In genomic region chr3R:11777058-11777457, dm6 we compare ENCODE assay signal across 1 fruit fly cellular context.
A peak's percentile ranks its signal among the peaks of the same experiment; 100 is the strongest.
TF ChIP-seq lines count a peak whose summit lies in the region.

No protein-coding gene starts in this region.

TF ChIP-seq in whole organism, embryonic, 481 proteins besides CTCF, POLR2A, EP300 and RAD21 (continued from another document and continues in another):
- TF ChIP-seq row (GFP tag; IDR thresholded peaks at IDR 0.05; lab: Robert Waterston, UW) (peak; percentile 62), CG2199 (GFP tag; IDR thresholded peaks at IDR 0.05; lab: Robert Waterston, UW) (peak; percentile 65; the same call in 2 of the 3 replicates), NC2β (GFP tag; optimal IDR thresholded peaks at IDR 0.05; lab: Kevin White, UChicago) (no peak), D19B (GFP tag; optimal IDR thresholded peaks at IDR 0.05; lab: Kevin White, UChicago) (no peak), CG15011 (GFP tag; optimal IDR thresholded peaks at IDR 0.05; lab: Kevin White, UChicago) (no peak), phol (tag; optimal IDR thresholded peaks at IDR 0.05; lab: Kevin White, UChicago) (no peak), fd102C (GFP tag; optimal IDR thresholded peaks at IDR 0.05; lab: Kevin White, UChicago) (no peak), CG14014 (GFP tag; IDR thresholded peaks at IDR 0.05; lab: Robert Waterston, UW) (no peak; the same call in 1 of the 2 replicates), lilli (GFP tag; optimal IDR thresholded peaks at IDR 0.05; lab: Kevin White, UChicago) (no peak), CG9817 (tag; optimal IDR thresholded peaks at IDR 0.05; lab: Kevin White, UChicago) (no peak), CG8359 (GFP tag; optimal IDR thresholded peaks at IDR 0.05; lab: Kevin White, UChicago; ENCODE audit: borderline replicate concordance) (no peak), Dll (GFP tag; IDR thresholded peaks at IDR 0.05; lab: Robert Waterston, UW; ENCODE audit: partially characterized antibody) (0 out of 4 replicates have a peak, but pooled peaks have one; percentile 43), Elba2 (GFP tag; optimal IDR thresholded peaks at IDR 0.05; lab: Kevin White, UChicago) (no peak), Kr (GFP tag; optimal IDR thresholded peaks at IDR 0.05; lab: Kevin White, UChicago) (no peak), ab (GFP tag; optimal IDR thresholded peaks at IDR 0.05; lab: Kevin White, UChicago) (no peak), hbn (GFP tag; IDR thresholded peaks at IDR 0.05; lab: Robert Waterston, UW; ENCODE audit: partially characterized antibody) (no peak), CG5245 (GFP tag; optimal IDR thresholded peaks at IDR 0.05; lab: Kevin White, UChicago) (no peak), CG33213 (GFP tag; optimal IDR thresholded peaks at IDR 0.05; lab: Kevin White, UChicago) (no peak), p53 (GFP tag; optimal IDR thresholded peaks at IDR 0.05; lab: Kevin White, UChicago) (no peak), CG17328 (GFP tag; IDR thresholded peaks at IDR 0.05; lab: Robert Waterston, UW) (no peak), Side (GFP tag; optimal IDR thresholded peaks at IDR 0.05; lab: Kevin White, UChicago) (no peak), CG12659 (GFP tag; optimal IDR thresholded peaks at IDR 0.05; lab: Kevin White, UChicago) (no peak), TFAM (GFP tag; optimal IDR thresholded peaks at IDR 0.05; lab: Kevin White, UChicago) (no peak), ap (GFP tag; IDR thresholded peaks at IDR 0.05; lab: Robert Waterston, UW) (no peak), CG8290 (GFP tag; optimal IDR thresholded peaks at IDR 0.05; lab: Kevin White, UChicago) (no peak), CG8290 (tag; optimal IDR thresholded peaks at IDR 0.05; lab: Kevin White, UChicago) (peak in 1 of 2 experiments; percentile 29), CG8944 (GFP tag; optimal IDR thresholded peaks at IDR 0.05; lab: Kevin White, UChicago) (no peak), CG10209 (GFP tag; optimal IDR thresholded peaks at IDR 0.05; lab: Kevin White, UChicago) (no peak), chinmo (GFP tag; IDR thresholded peaks at IDR 0.05; lab: Robert Waterston, UW; ENCODE audit: partially characterized antibody) (0 out of 4 replicates have a peak, but pooled peaks have one; percentile 42), Deaf1 (tag; optimal IDR thresholded peaks at IDR 0.05; lab: Kevin White, UChicago) (no peak), CG7556 (GFP tag; optimal IDR thresholded peaks at IDR 0.05; lab: Kevin White, UChicago) (no peak), HLH4C (GFP tag; IDR thresholded peaks at IDR 0.05; lab: Robert Waterston, UW; ENCODE audit: partially characterized antibody) (no peak), HLH54F (GFP tag; optimal IDR thresholded peaks at IDR 0.05; lab: Kevin White, UChicago) (no peak), bcd (GFP tag; optimal IDR thresholded peaks at IDR 0.05; lab: Kevin White, UChicago) (no peak), CG2116 (GFP tag; optimal IDR thresholded peaks at IDR 0.05; lab: Kevin White, UChicago) (no peak), CG3407 (GFP tag; optimal IDR thresholded peaks at IDR 0.05; lab: Kevin White, UChicago) (no peak), dmrt11E (tag; optimal IDR thresholded peaks at IDR 0.05; lab: Kevin White, UChicago) (no peak), Hr3 (GFP tag; optimal IDR thresholded peaks at IDR 0.05; lab: Kevin White, UChicago) (no peak), CG30431 (GFP tag; optimal IDR thresholded peaks at IDR 0.05; lab: Kevin White, UChicago) (no peak), CG15514 (GFP tag; optimal IDR thresholded peaks at IDR 0.05; lab: Kevin White, UChicago) (no peak), stc (GFP tag; IDR thresholded peaks at IDR 0.05; lab: Robert Waterston, UW) (no peak), toy (GFP tag; IDR thresholded peaks at IDR 0.05; lab: Robert Waterston, UW) (no peak), ewg (GFP tag; optimal IDR thresholded peaks at IDR 0.05; lab: Kevin White, UChicago) (no peak), scrt (GFP tag; optimal IDR thresholded peaks at IDR 0.05; lab: Kevin White, UChicago) (no peak), tap (tag; optimal IDR thresholded peaks at IDR 0.05; lab: Kevin White, UChicago) (no peak), sens (GFP tag; lab: Kevin White, UChicago) (peak; percentile 54), cato (GFP tag; optimal IDR thresholded peaks at IDR 0.05; lab: Kevin White, UChicago; ENCODE audit: borderline replicate concordance) (no peak), CG1529 (GFP tag; optimal IDR thresholded peaks at IDR 0.05; lab: Kevin White, UChicago) (no peak), Max (GFP tag; optimal IDR thresholded peaks at IDR 0.05; lab: Kevin White, UChicago) (no peak), CG15479 (GFP tag; optimal IDR thresholded peaks at IDR 0.05; lab: Kevin White, UChicago) (no peak), kni (GFP tag; optimal IDR thresholded peaks at IDR 0.05; lab: Kevin White, UChicago) (no peak), ato (GFP tag; IDR thresholded peaks at IDR 0.05; lab: Robert Waterston, UW; ENCODE audit: partially characterized antibody) (no peak), C15 (GFP tag; IDR thresholded peaks at IDR 0.05; lab: Robert Waterston, UW) (no peak), CG10267 (tag; optimal IDR thresholded peaks at IDR 0.05; lab: Kevin White, UChicago) (no peak), NfI (GFP tag; optimal IDR thresholded peaks at IDR 0.05; lab: Kevin White, UChicago) (no peak), sens-2 (GFP tag; IDR thresholded peaks at IDR 0.05; lab: Robert Waterston, UW) (no peak), CG3163 (GFP tag; optimal IDR thresholded peaks at IDR 0.05; lab: Kevin White, UChicago) (no peak), Pdp1 (GFP tag; optimal IDR thresholded peaks at IDR 0.05; lab: Kevin White, UChicago) (peak in 1 of 2 experiments; percentile 23), trh (GFP tag; optimal IDR thresholded peaks at IDR 0.05; lab: Kevin White, UChicago) (no peak), maf-S (GFP tag; optimal IDR thresholded peaks at IDR 0.05; lab: Kevin White, UChicago) (no peak), az2 (GFP tag; optimal IDR thresholded peaks at IDR 0.05; lab: Kevin White, UChicago) (no peak), pum (GFP tag; optimal IDR thresholded peaks at IDR 0.05; lab: Kevin White, UChicago) (no peak), Oaz (GFP tag; IDR thresholded peaks at IDR 0.05; lab: Robert Waterston, UW) (no peak), CG7987 (GFP tag; optimal IDR thresholded peaks at IDR 0.05; lab: Kevin White, UChicago) (no peak), PHDP (tag; optimal IDR thresholded peaks at IDR 0.05; lab: Kevin White, UChicago) (no peak), sima (GFP tag; optimal IDR thresholded peaks at IDR 0.05; lab: Kevin White, UChicago) (no peak), unpg (GFP tag; optimal IDR thresholded peaks at IDR 0.05; lab: Kevin White, UChicago) (no peak), al (GFP tag; IDR thresholded peaks at IDR 0.05; lab: Robert Waterston, UW) (no peak), CG13296 (GFP tag; optimal IDR thresholded peaks at IDR 0.05; lab: Kevin White, UChicago) (no peak), shn (GFP tag; optimal IDR thresholded peaks at IDR 0.05; lab: Kevin White, UChicago) (no peak), Chrac-16 (GFP tag; optimal IDR thresholded peaks at IDR 0.05; lab: Kevin White, UChicago) (no peak), caup (GFP tag; optimal IDR thresholded peaks at IDR 0.05; lab: Kevin White, UChicago; ENCODE audit: severe bottlenecking) (no peak), CG1647 (GFP tag; optimal IDR thresholded peaks at IDR 0.05; lab: Kevin White, UChicago) (no peak), wor (GFP tag; IDR thresholded peaks at IDR 0.05; lab: Robert Waterston, UW) (no peak), Sox100B (GFP tag; optimal IDR thresholded peaks at IDR 0.05; lab: Kevin White, UChicago) (no peak), tio (GFP tag; optimal IDR thresholded peaks at IDR 0.05; lab: Kevin White, UChicago) (no peak), CG7839 (tag; optimal IDR thresholded peaks at IDR 0.05; lab: Kevin White, UChicago) (peak; percentile 10), CG32772 (GFP tag; IDR thresholded peaks at IDR 0.05; lab: Robert Waterston, UW) (no peak), CG11398 (GFP tag; optimal IDR thresholded peaks at IDR 0.05; lab: Kevin White, UChicago) (no peak), ssp (GFP tag; IDR thresholded peaks at IDR 0.05; lab: Robert Waterston, UW) (no peak), CG4617 (GFP tag; optimal IDR thresholded peaks at IDR 0.05; lab: Kevin White, UChicago; ENCODE audit: borderline replicate concordance) (no peak), HLH3B (GFP tag; IDR thresholded peaks at IDR 0.05; lab: Robert Waterston, UW) (no peak), CG16863 (GFP tag; optimal IDR thresholded peaks at IDR 0.05; lab: Kevin White, UChicago) (no peak), E2f1 (GFP tag; IDR thresholded peaks at IDR 0.05; lab: Robert Waterston, UW) (no peak), z (GFP tag; IDR thresholded peaks at IDR 0.05; lab: Robert Waterston, UW) (no peak), salm (tag; optimal IDR thresholded peaks at IDR 0.05; lab: Kevin White, UChicago) (no peak), CG14965 (GFP tag; optimal IDR thresholded peaks at IDR 0.05; lab: Kevin White, UChicago; ENCODE audit: borderline replicate concordance) (no peak), pan (optimal IDR thresholded peaks at IDR 0.05; lab: Kevin White, UChicago) (no peak), pan (GFP tag; optimal IDR thresholded peaks at IDR 0.05 in 1 of 2, IDR thresholded peaks at IDR 0.05 in 1 of 2) (peak in 1 of 2 experiments; percentile 5), CG42726 (GFP tag; IDR thresholded peaks at IDR 0.05; lab: Robert Waterston, UW; ENCODE audit: partially characterized antibody) (no peak), jing (GFP tag; optimal IDR thresholded peaks at IDR 0.05; lab: Kevin White, UChicago) (no peak), zfh1 (GFP tag; IDR thresholded peaks at IDR 0.05; lab: Robert Waterston, UW) (no peak), vfl (GFP tag; optimal IDR thresholded peaks at IDR 0.05; lab: Kevin White, UChicago) (no peak), Six4 (GFP tag; optimal IDR thresholded peaks at IDR 0.05; lab: Kevin White, UChicago) (no peak), Hand (GFP tag; optimal IDR thresholded peaks at IDR 0.05; lab: Kevin White, UChicago) (no peak), hth (optimal IDR thresholded peaks at IDR 0.05; lab: Kevin White, UChicago) (no peak), jumu (GFP tag; optimal IDR thresholded peaks at IDR 0.05; lab: Kevin White, UChicago) (peak; percentile 0), CG10979 (tag; optimal IDR thresholded peaks at IDR 0.05; lab: Kevin White, UChicago) (peak; percentile 9), CG13894 (tag; optimal IDR thresholded peaks at IDR 0.05; lab: Kevin White, UChicago) (peak; percentile 20), CG7745 (tag; optimal IDR thresholded peaks at IDR 0.05; lab: Kevin White, UChicago) (no peak), CG1603 (tag; optimal IDR thresholded peaks at IDR 0.05; lab: Kevin White, UChicago) (peak; percentile 11), btn (GFP tag; optimal IDR thresholded peaks at IDR 0.05; lab: Kevin White, UChicago) (peak; percentile 4), Fer1 (GFP tag; optimal IDR thresholded peaks at IDR 0.05; lab: Kevin White, UChicago) (no peak), Taf1 (GFP tag; IDR thresholded peaks at IDR 0.05; lab: Robert Waterston, UW) (no peak), luna (GFP tag; optimal IDR thresholded peaks at IDR 0.05; lab: Kevin White, UChicago) (no peak), CG2678 (tag; optimal IDR thresholded peaks at IDR 0.05; lab: Kevin White, UChicago) (no peak), sob (GFP tag; IDR thresholded peaks at IDR 0.05; lab: Robert Waterston, UW) (peak; percentile 27; the same call in 1 of the 2 replicates), Sry-β (GFP tag; optimal IDR thresholded peaks at IDR 0.05; lab: Kevin White, UChicago) (no peak), corto (GFP tag; optimal IDR thresholded peaks at IDR 0.05; lab: Kevin White, UChicago) (no peak), hb (GFP tag; IDR thresholded peaks at IDR 0.05; lab: Robert Waterston, UW; ENCODE audit: partially characterized antibody) (no peak), Eip74EF (GFP tag; optimal IDR thresholded peaks at IDR 0.05; lab: Kevin White, UChicago) (no peak), CG14441 (GFP tag; IDR thresholded peaks at IDR 0.05; lab: Robert Waterston, UW) (no peak), CG6683 (GFP tag; optimal IDR thresholded peaks at IDR 0.05; lab: Kevin White, UChicago) (no peak), lbe (GFP tag; optimal IDR thresholded peaks at IDR 0.05; lab: Kevin White, UChicago) (peak; percentile 13), CG30403 (GFP tag; optimal IDR thresholded peaks at IDR 0.05; lab: Kevin White, UChicago) (peak; percentile 28), croc (GFP tag; conservative IDR thresholded peaks at IDR 0.05; lab: Robert Waterston, UW) (no peak), MESR4 (GFP tag; optimal IDR thresholded peaks at IDR 0.05; lab: Kevin White, UChicago) (no peak), Rfx (GFP tag; IDR thresholded peaks at IDR 0.05; lab: Robert Waterston, UW) (0 out of 2 replicates have a peak, but pooled peaks have one; percentile 6), Dek (tag; optimal IDR thresholded peaks at IDR 0.05; lab: Kevin White, UChicago) (no peak), Atf-2 (GFP tag; optimal IDR thresholded peaks at IDR 0.05; lab: Kevin White, UChicago) (no peak), CG12071 (GFP tag; optimal IDR thresholded peaks at IDR 0.05; lab: Kevin White, UChicago) (peak; percentile 4), Mrtf (GFP tag; IDR thresholded peaks at IDR 0.05; lab: Robert Waterston, UW) (no peak), Gug (GFP tag; IDR thresholded peaks at IDR 0.05; lab: Robert Waterston, UW) (0 out of 4 replicates have a peak, but pooled peaks have one; percentile 31), CG10431 (GFP tag; optimal IDR thresholded peaks at IDR 0.05; lab: Kevin White, UChicago) (no peak), sisA (GFP tag; IDR thresholded peaks at IDR 0.05; lab: Robert Waterston, UW) (no peak), lmd (GFP tag; IDR thresholded peaks at IDR 0.05; lab: Robert Waterston, UW) (no peak), CG13287 (GFP tag; IDR thresholded peaks at IDR 0.05; lab: Robert Waterston, UW; ENCODE audit: partially characterized antibody) (peak; percentile 6; the same call in 1 of the 2 replicates), YL-1 (GFP tag; optimal IDR thresholded peaks at IDR 0.05; lab: Kevin White, UChicago) (no peak), Hmr (GFP tag; optimal IDR thresholded peaks at IDR 0.05; lab: Kevin White, UChicago) (no peak), aop (GFP tag; IDR thresholded peaks at IDR 0.05; lab: Robert Waterston, UW) (no peak), CG7786 (GFP tag; optimal IDR thresholded peaks at IDR 0.05; lab: Kevin White, UChicago) (no peak), CG7271 (tag; optimal IDR thresholded peaks at IDR 0.05; lab: Kevin White, UChicago) (no peak), CG12769 (tag; optimal IDR thresholded peaks at IDR 0.05; lab: Kevin White, UChicago) (no peak), CG10462 (GFP tag; optimal IDR thresholded peaks at IDR 0.05; lab: Kevin White, UChicago) (no peak), ac (GFP tag; optimal IDR thresholded peaks at IDR 0.05; lab: Kevin White, UChicago) (no peak), CG8765 (GFP tag; IDR thresholded peaks at IDR 0.05; lab: Robert Waterston, UW) (no peak)
